Fruit fly (Drosophila melanogaster) whole organism, embryonic: ENCODE results near the gene Art3.

Source experiments
- Adf1 ChIP-seq: fragments of 200-800 bp; sonication (Bioruptor generic); IDR thresholded peaks from 2 replicates; pipeline ENCODE4 v1.3.6; 2022; ENCODE audit warnings: missing biosample characterization, missing genetic modification characterization
- B-H1 ChIP-seq: fragments of 200-800 bp; sonication (Bioruptor generic); IDR thresholded peaks from 3 replicates; pipeline ENCODE4 v1.3.6; 2022; ENCODE audit warnings: missing biosample characterization, missing genetic modification characterization
- BEAF-32 ChIP-seq: fragments of 200-800 bp; sonication (Bioruptor generic); optimal IDR thresholded peaks from 3 replicates; lab custom pipeline; 2017; ENCODE audit warnings: missing biosample characterization, missing genetic modification characterization, mild to moderate bottlenecking, moderate library complexity, missing genetic modification reagents
- CG10209 ChIP-seq: fragments of 200-800 bp; sonication (Bioruptor generic); optimal IDR thresholded peaks from 3 replicates; lab custom pipeline; 2017; ENCODE audit warnings: missing biosample characterization, mild to moderate bottlenecking, missing genetic modification characterization, missing genetic modification reagents
- CG10274 ChIP-seq: fragments of 200-800 bp; sonication (Bioruptor generic); optimal IDR thresholded peaks from 3 replicates; lab custom pipeline; 2017; ENCODE audit warnings: missing biosample characterization, mild to moderate bottlenecking, missing genetic modification characterization
- CG10979 ChIP-seq: fragments of 200-800 bp; sonication (Bioruptor generic); optimal IDR thresholded peaks from 2 replicates; lab custom pipeline; 2018; ENCODE audit warnings: missing biosample characterization, mild to moderate bottlenecking, missing genetic modification characterization, moderate library complexity
- CG12236 ChIP-seq: fragments of 200-800 bp; sonication (Bioruptor generic); optimal IDR thresholded peaks from 2 replicates; lab custom pipeline; 2016; ENCODE audit warnings: missing biosample characterization, missing genetic modification characterization
- CG12299 ChIP-seq: fragments of 200-800 bp; sonication (Bioruptor generic); optimal IDR thresholded peaks from 2 replicates; lab custom pipeline; 2018; ENCODE audit warnings: missing biosample characterization, mild to moderate bottlenecking, missing genetic modification characterization
- CG12391 ChIP-seq: fragments of 200-800 bp; sonication (Bioruptor generic); optimal IDR thresholded peaks from 3 replicates; lab custom pipeline; 2018; ENCODE audit warnings: missing biosample characterization, mild to moderate bottlenecking, missing genetic modification characterization, moderate library complexity
- CG14710 ChIP-seq: fragments of 200-800 bp; sonication (Bioruptor generic); optimal IDR thresholded peaks from 3 replicates; lab custom pipeline; 2019; ENCODE audit warnings: missing biosample characterization, mild to moderate bottlenecking, missing genetic modification characterization, moderate library complexity
- CG15696 ChIP-seq: fragments of 200-800 bp; sonication (Bioruptor generic); optimal IDR thresholded peaks from 2 replicates; lab custom pipeline; 2019; ENCODE audit warnings: missing biosample characterization, mild to moderate bottlenecking, missing genetic modification characterization, moderate library complexity
- CG1647 ChIP-seq: fragments of 200-800 bp; sonication (Bioruptor generic); optimal IDR thresholded peaks from 3 replicates; lab custom pipeline; 2016; ENCODE audit warnings: missing biosample characterization, missing genetic modification characterization
- CG17385 ChIP-seq: fragments of 200-800 bp; sonication (Bioruptor generic); optimal IDR thresholded peaks from 3 replicates; lab custom pipeline; 2018; ENCODE audit warnings: missing biosample characterization, mild to moderate bottlenecking, missing genetic modification characterization
- CG1832 ChIP-seq: fragments of 200-800 bp; sonication (Bioruptor generic); optimal IDR thresholded peaks from 2 replicates; lab custom pipeline; 2017; ENCODE audit warnings: missing biosample characterization, mild to moderate bottlenecking, missing genetic modification characterization, inconsistent platforms
- CG30403 ChIP-seq: fragments of 200-800 bp; sonication (Bioruptor generic); optimal IDR thresholded peaks from 3 replicates; lab custom pipeline; 2016; ENCODE audit warnings: missing biosample characterization, missing genetic modification characterization
- CG31441 ChIP-seq: fragments of 200-800 bp; sonication (Bioruptor generic); IDR thresholded peaks from 2 replicates; pipeline ENCODE4 v1.3.6; 2022; ENCODE audit warnings: missing biosample characterization, missing genetic modification characterization
- CG34376 ChIP-seq: fragments of 200-800 bp; sonication (Bioruptor generic); optimal IDR thresholded peaks from 2 replicates; lab custom pipeline; 2018; ENCODE audit warnings: missing biosample characterization, mild to moderate bottlenecking, missing genetic modification characterization
- CG4424 ChIP-seq: fragments of 200-800 bp; sonication (Bioruptor generic); optimal IDR thresholded peaks from 3 replicates; lab custom pipeline; 2016; ENCODE audit warnings: missing biosample characterization, missing genetic modification characterization
- CG4707 ChIP-seq: fragments of 200-800 bp; sonication (Bioruptor generic); optimal IDR thresholded peaks from 2 replicates; lab custom pipeline; 2018; ENCODE audit warnings: missing biosample characterization, mild to moderate bottlenecking, missing genetic modification characterization, moderate library complexity
- CG5180 ChIP-seq: fragments of 200-800 bp; sonication (Bioruptor generic); optimal IDR thresholded peaks from 3 replicates; lab custom pipeline; 2017; ENCODE audit warnings: missing biosample characterization, missing genetic modification characterization, mild to moderate bottlenecking, moderate library complexity, missing genetic modification reagents
- CG6854 ChIP-seq: fragments of 200-800 bp; sonication (Bioruptor generic); optimal IDR thresholded peaks from 3 replicates; lab custom pipeline; 2017; ENCODE audit warnings: missing biosample characterization, mild to moderate bottlenecking, missing genetic modification characterization
- CG7372 ChIP-seq: fragments of 200-800 bp; sonication (Bioruptor generic); IDR thresholded peaks from 2 replicates; pipeline ENCODE4 v1.3.6; 2022; ENCODE audit warnings: missing biosample characterization, missing genetic modification characterization
- CG9817 ChIP-seq: fragments of 200-800 bp; sonication (Bioruptor generic); optimal IDR thresholded peaks from 2 replicates; lab custom pipeline; 2018; ENCODE audit warnings: missing biosample characterization, mild to moderate bottlenecking, missing genetic modification characterization, moderate library complexity
- Fer2 ChIP-seq: fragments of 200-800 bp; sonication (Bioruptor generic); optimal IDR thresholded peaks from 2 replicates; lab custom pipeline; 2018; ENCODE audit warnings: missing biosample characterization, mild to moderate bottlenecking, missing genetic modification characterization, moderate library complexity
- Hmr ChIP-seq: fragments of 200-800 bp; sonication (Bioruptor generic); optimal IDR thresholded peaks from 3 replicates; lab custom pipeline; 2017; ENCODE audit warnings: mild to moderate bottlenecking, missing biosample characterization, missing genetic modification reagents, missing genetic modification characterization
- Hr39 ChIP-seq: fragments of >200 bp; optimal IDR thresholded peaks from 2 replicates; lab custom pipeline; 2017
- Mad ChIP-seq: fragments of 200-800 bp; sonication (Bioruptor generic); optimal IDR thresholded peaks from 2 replicates; lab custom pipeline; 2016; ENCODE audit warnings: missing biosample characterization, missing genetic modification characterization
- Mrtf ChIP-seq: fragments of 200-800 bp; sonication (Bioruptor generic); IDR thresholded peaks from 3 replicates; pipeline ENCODE4 v1.3.6; 2022; ENCODE audit warnings: missing biosample characterization, missing genetic modification characterization
- NC2β ChIP-seq: fragments of 200-800 bp; sonication (Bioruptor generic); optimal IDR thresholded peaks from 2 replicates; lab custom pipeline; 2016; ENCODE audit warnings: missing biosample characterization, missing genetic modification characterization
- Opbp ChIP-seq: fragments of 200-800 bp; sonication (Bioruptor generic); IDR thresholded peaks from 3 replicates; pipeline ENCODE4 v1.3.6; 2022; ENCODE audit warnings: missing biosample characterization, missing genetic modification characterization; ENCODE audit not compliant: partially characterized antibody
- ap ChIP-seq: fragments of 200-800 bp; sonication (Bioruptor generic); IDR thresholded peaks from 2 replicates; pipeline ENCODE4 v1.3.6; 2022; ENCODE audit warnings: missing biosample characterization, missing genetic modification characterization
- ems ChIP-seq: fragments of 200-800 bp; sonication (Bioruptor generic); optimal IDR thresholded peaks from 3 replicates; lab custom pipeline; 2016; ENCODE audit warnings: missing biosample characterization, missing genetic modification characterization
- en ChIP-seq: fragments of 200-800 bp; sonication (Bioruptor generic); optimal IDR thresholded peaks from 2 replicates; lab custom pipeline; 2016; ENCODE audit warnings: missing biosample characterization, missing genetic modification characterization
- esg ChIP-seq: fragments of 200-800 bp; sonication (Bioruptor generic); conservative IDR thresholded peaks from 2 replicates; pipeline ENCODE4 v1.3.6; 2022; ENCODE audit warnings: missing biosample characterization, missing genetic modification characterization
- eve ChIP-seq, 2 experiments: fragments of >200 bp; optimal IDR thresholded peaks; 2 replicates each; lab custom pipeline; 2017; ENCODE audit warnings: missing biosample characterization in 2 of 2, missing genetic modification characterization in 2 of 2
- ftz-f1 ChIP-seq: fragments of 200-800 bp; sonication (Bioruptor generic); optimal IDR thresholded peaks from 2 replicates; lab custom pipeline; 2016; ENCODE audit warnings: missing biosample characterization, missing genetic modification characterization
- gcm2 ChIP-seq: fragments of 200-800 bp; sonication (Bioruptor generic); optimal IDR thresholded peaks from 2 replicates; lab custom pipeline; 2016; ENCODE audit warnings: missing biosample characterization, missing genetic modification characterization
- grn ChIP-seq: fragments of 200-800 bp; sonication (Bioruptor generic); optimal IDR thresholded peaks from 3 replicates; lab custom pipeline; 2017; ENCODE audit warnings: missing biosample characterization, missing genetic modification characterization
- gro ChIP-seq: fragments of 200-800 bp; sonication (Bioruptor generic); optimal IDR thresholded peaks from 2 replicates; lab custom pipeline; 2016; ENCODE audit warnings: missing biosample characterization, missing genetic modification characterization
- hbn ChIP-seq: fragments of 200-800 bp; sonication (Bioruptor generic); IDR thresholded peaks from 2 replicates; pipeline ENCODE4 v1.3.6; 2022; ENCODE audit warnings: missing biosample characterization, missing genetic modification characterization; ENCODE audit not compliant: partially characterized antibody
- kah ChIP-seq: fragments of 200-800 bp; sonication (Bioruptor generic); optimal IDR thresholded peaks from 2 replicates; lab custom pipeline; 2018; ENCODE audit warnings: missing biosample characterization, mild to moderate bottlenecking, missing genetic modification characterization
- mirr ChIP-seq: fragments of 200-800 bp; sonication (Bioruptor generic); optimal IDR thresholded peaks from 3 replicates; lab custom pipeline; 2018; ENCODE audit warnings: missing biosample characterization, mild to moderate bottlenecking, missing genetic modification characterization
- nerfin-2 ChIP-seq: fragments of 200-800 bp; sonication (Bioruptor generic); IDR thresholded peaks from 2 replicates; pipeline ENCODE4 v1.3.6; 2022; ENCODE audit warnings: missing biosample characterization, missing genetic modification characterization; ENCODE audit not compliant: partially characterized antibody
- p53 ChIP-seq: fragments of 200-800 bp; sonication (Bioruptor generic); optimal IDR thresholded peaks from 2 replicates; lab custom pipeline; 2016; ENCODE audit warnings: missing biosample characterization, missing genetic modification characterization
- psq ChIP-seq: fragments of 200-800 bp; sonication (Bioruptor generic); optimal IDR thresholded peaks from 2 replicates; lab custom pipeline; 2017; ENCODE audit warnings: missing biosample characterization, missing genetic modification characterization
- rib ChIP-seq: fragments of 200-800 bp; sonication (Bioruptor generic); IDR thresholded peaks from 2 replicates; pipeline ENCODE4 v1.3.6; 2022; ENCODE audit warnings: missing biosample characterization, missing genetic modification characterization
- salm ChIP-seq: fragments of 200-800 bp; sonication (Bioruptor generic); optimal IDR thresholded peaks from 2 replicates; lab custom pipeline; 2018; ENCODE audit warnings: missing biosample characterization, mild to moderate bottlenecking, missing genetic modification characterization
- sens-2 ChIP-seq: fragments of 200-800 bp; sonication (Bioruptor generic); IDR thresholded peaks from 2 replicates; pipeline ENCODE4 v1.3.6; 2022; ENCODE audit warnings: missing biosample characterization, missing genetic modification characterization
- trem ChIP-seq: fragments of 200-800 bp; optimal IDR thresholded peaks from 3 replicates; lab custom pipeline; 2019; ENCODE audit warnings: missing biosample characterization, mild to moderate bottlenecking, missing genetic modification characterization, moderate library complexity
- tup ChIP-seq: fragments of 200-800 bp; sonication (Bioruptor generic); optimal IDR thresholded peaks from 2 replicates; lab custom pipeline; 2016; ENCODE audit warnings: missing biosample characterization, mild to moderate bottlenecking, missing genetic modification characterization, moderate library complexity
- vvl ChIP-seq: fragments of 200-800 bp; sonication (Bioruptor generic); IDR thresholded peaks from 2 replicates; pipeline ENCODE4 v1.3.6; 2022; ENCODE audit warnings: missing biosample characterization, missing genetic modification characterization
- wor ChIP-seq: fragments of 200-800 bp; sonication (Bioruptor generic); IDR thresholded peaks from 2 replicates; pipeline ENCODE4 v1.3.6; 2022; ENCODE audit warnings: missing biosample characterization, missing genetic modification characterization

Art3 gene

dm6 chr3R:15231635-15232138 is 2.5 kb upstream of the Art3 start (continued):
- TF ChIP-seq B-H1 (GFP tag; lab: Robert Waterston, UW), result no peak
- TF ChIP-seq ems (GFP tag; lab: Kevin White, UChicago), result no peak
- no peak for TF ChIP-seq Opbp (GFP tag; lab: Robert Waterston, UW)
- TF ChIP-seq gcm2, result no peak
- TF ChIP-seq Fer2 (tag; lab: Kevin White, UChicago), result no peak
- TF ChIP-seq CG10209, result no peak
- TF ChIP-seq psq (GFP tag; lab: Kevin White, UChicago), result no peak
- no peak for TF ChIP-seq CG10274
- no peak for TF ChIP-seq CG4424
- no peak for TF ChIP-seq Hmr (GFP tag; lab: Kevin White, UChicago)
- TF ChIP-seq rib (GFP tag; lab: Robert Waterston, UW), result no peak
- no peak for TF ChIP-seq CG30403 (GFP tag; lab: Kevin White, UChicago)
- TF ChIP-seq mirr (GFP tag; lab: Kevin White, UChicago), result peak; percentile 81
- no peak for TF ChIP-seq ap (GFP tag; lab: Robert Waterston, UW)
- no peak for TF ChIP-seq CG10979 (tag; lab: Kevin White, UChicago)
- TF ChIP-seq BEAF-32, result no peak
- TF ChIP-seq CG31441 (GFP tag; lab: Robert Waterston, UW), result no peak
- TF ChIP-seq gro (GFP tag; lab: Kevin White, UChicago), result peak; percentile 7
- no peak for TF ChIP-seq hbn (GFP tag; lab: Robert Waterston, UW)
- TF ChIP-seq CG12391 (tag; lab: Kevin White, UChicago), result no peak
- no peak for TF ChIP-seq vvl (GFP tag; lab: Robert Waterston, UW)
- TF ChIP-seq CG5180 (GFP tag; lab: Kevin White, UChicago), result no peak
- no peak for TF ChIP-seq CG17385
- TF ChIP-seq tup (GFP tag; lab: Kevin White, UChicago), result no peak
- TF ChIP-seq wor (GFP tag; lab: Robert Waterston, UW), result no peak
- TF ChIP-seq nerfin-2 (GFP tag; lab: Robert Waterston, UW), result no peak
- TF ChIP-seq CG34376 (GFP tag; lab: Kevin White, UChicago), result peak; percentile 91
- TF ChIP-seq p53 (GFP tag; lab: Kevin White, UChicago), result no peak
- no peak for TF ChIP-seq CG1832 (GFP tag; lab: Kevin White, UChicago)
- peak; percentile 1 for TF ChIP-seq salm (tag; lab: Kevin White, UChicago)
- no peak for TF ChIP-seq sens-2
- TF ChIP-seq CG15696 (tag; lab: Kevin White, UChicago), result no peak
- TF ChIP-seq CG7372, result no peak
- TF ChIP-seq CG12299 (tag; lab: Kevin White, UChicago), result no peak
- TF ChIP-seq grn (GFP tag; lab: Kevin White, UChicago), result peak; percentile 42
- TF ChIP-seq CG12236, result no peak
- TF ChIP-seq CG4707 (GFP tag; lab: Kevin White, UChicago), result no peak
- TF ChIP-seq CG14710 (tag; lab: Kevin White, UChicago), result no peak
- TF ChIP-seq CG1647 (GFP tag; lab: Kevin White, UChicago), result no peak
- TF ChIP-seq kah, result no peak
- TF ChIP-seq esg (GFP tag; lab: Robert Waterston, UW), result no peak
- no peak for TF ChIP-seq trem (tag; lab: Kevin White, UChicago)
- no peak for TF ChIP-seq NC2β (GFP tag; lab: Kevin White, UChicago)
- TF ChIP-seq eve (GFP tag; optimal IDR thresholded peaks at IDR 0.05; lab: Kevin White, UChicago), result no peak
- no peak for TF ChIP-seq en (GFP tag; lab: Kevin White, UChicago)
- TF ChIP-seq Hr39 (lab: Kevin White, UChicago), result no peak
- no peak for TF ChIP-seq ftz-f1 (GFP tag; lab: Kevin White, UChicago)
- TF ChIP-seq CG6854, result peak; percentile 20
- no peak for TF ChIP-seq Adf1 (GFP tag; lab: Robert Waterston, UW)
- TF ChIP-seq Mad, result no peak
- no peak for TF ChIP-seq CG9817 (tag; lab: Kevin White, UChicago)
- TF ChIP-seq Mrtf (GFP tag; lab: Robert Waterston, UW), result no peak
